3 worm cellular contexts compared by ENCODE assay signal in the genomic region with DNA sequence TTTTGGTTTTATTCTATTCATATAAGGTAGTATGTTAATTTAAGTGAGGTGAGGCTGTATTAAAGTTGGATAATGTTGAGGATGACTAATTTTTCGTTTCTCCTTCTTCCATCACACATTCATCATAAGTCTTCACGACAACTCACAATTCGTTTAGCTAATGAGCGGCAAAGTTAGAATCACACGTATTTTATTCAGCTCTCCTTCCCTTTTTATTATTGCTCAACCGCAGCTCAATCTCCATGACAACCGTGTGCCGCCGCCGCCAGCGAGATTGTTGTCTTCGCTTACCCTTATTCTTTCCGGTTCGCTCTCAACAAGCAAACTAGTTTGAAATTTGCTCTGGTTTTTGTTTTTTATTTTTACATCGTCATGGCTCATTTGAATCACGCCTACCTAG.
TF ChIP-seq lines count a peak whose summit lies in the region.

A gene (plus strand): TSS at position 301 of the 400 bp plus-strand sequence.

TF ChIP-seq in whole organism, L1 larva, 84 proteins besides CTCF, POLR2A, EP300 and RAD21:
- no peak for TF ChIP-seq nhr-12 (tag; optimal IDR thresholded peaks at IDR 0.05; lab: Kevin White, UChicago)
- peak; percentile 61 for TF ChIP-seq fkh-8 (tag; optimal IDR thresholded peaks at IDR 0.05; lab: Kevin White, UChicago)
- TF ChIP-seq ceh-8 (GFP tag; optimal IDR thresholded peaks at IDR 0.05; lab: Kevin White, UChicago) = peak; percentile 25
- TF ChIP-seq nhr-237 (tag; optimal IDR thresholded peaks at IDR 0.05; lab: Kevin White, UChicago) = no peak
- no peak for TF ChIP-seq efl-1 (optimal IDR thresholded peaks at IDR 0.05; lab: Kevin White, UChicago)
- no peak for TF ChIP-seq efl-1 (GFP tag; optimal IDR thresholded peaks at IDR 0.05 in 1 of 2; lab: Kevin White, UChicago)
- no peak for TF ChIP-seq dpl-1 (GFP tag; optimal IDR thresholded peaks at IDR 0.05; lab: Kevin White, UChicago)
- TF ChIP-seq ztf-4 (tag; optimal IDR thresholded peaks at IDR 0.05; lab: Kevin White, UChicago) = no peak

TF ChIP-seq in whole organism, L2 larva, 48 proteins besides CTCF, POLR2A, EP300 and RAD21:
- TF ChIP-seq R02D3.7 (tag; optimal IDR thresholded peaks at IDR 0.05; lab: Kevin White, UChicago) (no peak), lin-11 (tag; optimal IDR thresholded peaks at IDR 0.05; lab: Kevin White, UChicago) (peak; percentile 31)

TF ChIP-seq in whole organism, L4 larva, 104 proteins besides CTCF, POLR2A, EP300 and RAD21:
- no peak for TF ChIP-seq madf-5 (GFP tag; IDR thresholded peaks at IDR 0.05; lab: Robert Waterston, UW)
- no peak for TF ChIP-seq F44E2.7 (GFP tag; IDR thresholded peaks at IDR 0.05; lab: Robert Waterston, UW)
- TF ChIP-seq nhr-48 (tag; optimal IDR thresholded peaks at IDR 0.05; lab: Kevin White, UChicago) = no peak
- peak; percentile 6 for TF ChIP-seq aha-1 (tag; lab: Kevin White, UChicago)
- TF ChIP-seq skn-1 (tag; optimal IDR thresholded peaks at IDR 0.05; lab: Kevin White, UChicago) = no peak
- no peak for TF ChIP-seq daf-8 (GFP tag; IDR thresholded peaks at IDR 0.05; lab: Robert Waterston, UW)
- no peak for TF ChIP-seq mxl-3 (GFP tag; optimal IDR thresholded peaks at IDR 0.05; lab: Kevin White, UChicago)
- TF ChIP-seq F49E8.2 (tag; optimal IDR thresholded peaks at IDR 0.05; lab: Kevin White, UChicago; ENCODE audit: borderline replicate concordance) = no peak
- TF ChIP-seq nhr-25 (tag; optimal IDR thresholded peaks at IDR 0.05; lab: Kevin White, UChicago; ENCODE audit: borderline replicate concordance, insufficient read depth) = no peak
- TF ChIP-seq zip-2 (tag; optimal IDR thresholded peaks at IDR 0.05; lab: Kevin White, UChicago) = no peak
- peak in 1 of 2 experiments; percentile 66 for TF ChIP-seq unc-62 (GFP tag; optimal IDR thresholded peaks at IDR 0.05 in 1 of 2; lab: Kevin White, UChicago)
- TF ChIP-seq unc-62 (tag; optimal IDR thresholded peaks at IDR 0.05; lab: Kevin White, UChicago) = no peak
- no peak for TF ChIP-seq dve-1 (tag; optimal IDR thresholded peaks at IDR 0.05; lab: Kevin White, UChicago; ENCODE audit: insufficient read depth)
- no peak for TF ChIP-seq snpc-1.2 (GFP tag; IDR thresholded peaks at IDR 0.05; lab: Robert Waterston, UW)
- no peak for TF ChIP-seq nhr-6 (tag; optimal IDR thresholded peaks at IDR 0.05; lab: Kevin White, UChicago)
- TF ChIP-seq lin-39 (tag; optimal IDR thresholded peaks at IDR 0.05; lab: Kevin White, UChicago) = no peak
- TF ChIP-seq hlh-30 (tag; optimal IDR thresholded peaks at IDR 0.05; lab: Kevin White, UChicago; ENCODE audit: insufficient read depth) = no peak
- no peak for TF ChIP-seq sdz-12 (GFP tag; optimal IDR thresholded peaks at IDR 0.05; lab: Kevin White, UChicago)
- TF ChIP-seq Y5F2A.4 (GFP tag; optimal IDR thresholded peaks at IDR 0.05; lab: Kevin White, UChicago) = no peak
